Worm (Caenorhabditis elegans) whole organism, L2 larva: ENCODE data around the gene enu-3.6.

Experiments used
- ama-1 ChIP-seq: fragments of 150-350 bp; optimal IDR thresholded peaks from 2 replicates; lab custom pipeline; 2018; ENCODE audit warnings: inconsistent platforms
- elt-3 ChIP-seq: sonication (generic microtip); optimal IDR thresholded peaks from 2 replicates; lab custom pipeline; 2017; ENCODE audit warnings: missing biosample characterization, missing genetic modification characterization
- mdl-1 ChIP-seq, 2 experiments: fragments of 150-350 bp in 1 of 2; sonication (generic microtip) in 1 of 2; optimal IDR thresholded peaks; 2 replicates each; lab custom pipeline; 2017; ENCODE audit warnings: missing biosample characterization in 2 of 2, missing genetic modification characterization in 2 of 2
- nhr-77 ChIP-seq: fragments of 150-350 bp; optimal IDR thresholded peaks from 2 replicates; lab custom pipeline; 2014; ENCODE audit warnings: missing biosample characterization, missing genetic modification characterization
- ztf-11 ChIP-seq: sonication (generic microtip); optimal IDR thresholded peaks from 2 replicates; lab custom pipeline; 2017; ENCODE audit warnings: missing biosample characterization, missing genetic modification characterization

DNA sequence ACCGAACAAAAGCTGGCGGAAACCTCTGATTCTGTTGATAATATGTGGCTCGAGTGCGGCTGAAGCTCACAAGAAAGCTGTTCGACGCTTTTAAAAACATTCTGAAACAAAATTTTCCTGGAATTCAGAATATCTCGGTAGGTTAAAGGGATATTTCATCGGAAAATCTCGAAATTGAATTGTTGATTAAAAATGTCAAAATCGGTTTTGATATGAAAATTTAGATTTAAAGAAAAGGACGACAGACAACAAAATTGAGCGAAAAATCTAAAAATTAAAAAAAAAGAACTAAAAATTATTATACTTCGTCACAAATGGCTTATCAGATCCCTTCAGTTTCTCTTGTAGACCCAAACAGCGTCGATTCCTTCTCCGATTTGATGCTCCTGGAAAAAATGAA lies 49.8 kb upstream of the enu-3.6 start, which contains the start of gene Y39A1A.20:
- no peak for TF ChIP-seq mdl-1 (tag; optimal IDR thresholded peaks at IDR 0.05; lab: Kevin White, UChicago)
- no peak for TF ChIP-seq ama-1 (lab: Kevin White, UChicago)
- no peak for TF ChIP-seq elt-3 (tag; lab: Kevin White, UChicago)
- TF ChIP-seq ztf-11 (tag; lab: Kevin White, UChicago), result no peak
- TF ChIP-seq nhr-77, result no peak
